Worm (Caenorhabditis elegans): ENCODE data around the gene T07F12.4.

DNA sequence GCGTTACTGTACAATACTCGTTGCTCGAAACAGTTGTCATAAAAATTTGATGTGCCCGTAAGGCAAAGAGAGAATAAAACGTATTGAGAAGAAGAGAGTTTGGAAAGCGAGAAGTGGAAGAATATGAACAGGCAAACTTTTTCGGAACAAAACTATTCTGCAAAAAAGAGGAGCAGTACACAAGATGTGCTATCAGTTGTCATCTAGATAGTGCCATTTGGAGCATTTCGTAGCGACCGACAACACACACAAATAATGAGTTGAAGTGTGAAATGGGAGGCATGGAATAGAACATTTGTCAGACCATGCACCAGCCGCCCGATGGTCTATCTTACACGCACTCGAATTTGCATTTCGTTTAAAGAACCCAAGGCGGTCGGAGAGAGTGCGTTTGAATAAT lies 38.6 kb downstream of the T07F12.4 start:
- TF ChIP-seq nhr-77 (tag; optimal IDR thresholded peaks at IDR 0.05) (no peak), aly-2 (tag; optimal IDR thresholded peaks at IDR 0.05) (no peak), ceh-82 (tag; optimal IDR thresholded peaks at IDR 0.05) (no peak), ztf-1 (GFP tag; conservative IDR thresholded peaks at IDR 0.05) (no peak), skn-1 (tag; optimal IDR thresholded peaks at IDR 0.05) (no peak)

All from whole organism, L2 larva.